Fruit fly (Drosophila melanogaster) whole organism, embryonic: Measurements from ENCODE around the gene CG31600.
A peak's percentile ranks its signal among the peaks of the same experiment; 100 is the strongest.

ENCODE experiments used
- Bteb2 ChIP-seq: fragments of 200-800 bp; sonication (Bioruptor generic); optimal IDR thresholded peaks from 2 replicates; lab custom pipeline; 2016; ENCODE audit warnings: missing biosample characterization, missing genetic modification characterization
- CG10654 ChIP-seq: fragments of 200-800 bp; sonication (Bioruptor generic); optimal IDR thresholded peaks from 2 replicates; lab custom pipeline; 2016; ENCODE audit warnings: missing biosample characterization, missing genetic modification characterization
- CG11560 ChIP-seq: fragments of 200-800 bp; sonication (Bioruptor generic); IDR thresholded peaks from 3 replicates; pipeline ENCODE4 v1.3.6; 2022; ENCODE audit warnings: missing biosample characterization, missing genetic modification characterization
- CG11723 ChIP-seq: fragments of 200-800 bp; sonication (Bioruptor generic); optimal IDR thresholded peaks from 2 replicates; lab custom pipeline; 2017; ENCODE audit warnings: missing biosample characterization, mild to moderate bottlenecking, missing genetic modification characterization
- CG13296 ChIP-seq: fragments of 200-800 bp; sonication (Bioruptor generic); optimal IDR thresholded peaks from 3 replicates; lab custom pipeline; 2018; ENCODE audit warnings: missing biosample characterization, mild to moderate bottlenecking, missing genetic modification characterization
- CG13894 ChIP-seq: fragments of 200-800 bp; sonication (Bioruptor generic); optimal IDR thresholded peaks from 3 replicates; lab custom pipeline; 2018; ENCODE audit warnings: missing biosample characterization, mild to moderate bottlenecking, missing genetic modification characterization, moderate library complexity
- CG15601 ChIP-seq: fragments of 200-800 bp; sonication (Bioruptor generic); optimal IDR thresholded peaks from 3 replicates; lab custom pipeline; 2019; ENCODE audit warnings: missing biosample characterization, mild to moderate bottlenecking, missing genetic modification characterization, moderate library complexity
- CG17912 ChIP-seq: fragments of 200-800 bp; sonication (Bioruptor generic); optimal IDR thresholded peaks from 2 replicates; lab custom pipeline; 2018; ENCODE audit warnings: missing biosample characterization, mild to moderate bottlenecking, missing genetic modification characterization
- CG2875 ChIP-seq: fragments of 200-800 bp; sonication (Bioruptor generic); optimal IDR thresholded peaks from 2 replicates; lab custom pipeline; 2017; ENCODE audit warnings: missing biosample characterization, mild to moderate bottlenecking, missing genetic modification characterization, missing genetic modification reagents
- CG32767 ChIP-seq: fragments of 200-800 bp; sonication (Bioruptor generic); IDR thresholded peaks from 2 replicates; pipeline ENCODE4 v1.3.6; 2022; ENCODE audit warnings: missing biosample characterization, missing genetic modification characterization
- CG3281 ChIP-seq: fragments of 200-800 bp; sonication (Bioruptor generic); optimal IDR thresholded peaks from 3 replicates; lab custom pipeline; 2017; ENCODE audit warnings: missing biosample characterization, mild to moderate bottlenecking, missing genetic modification characterization
- CG33213 ChIP-seq: fragments of 200-800 bp; sonication (Bioruptor generic); optimal IDR thresholded peaks from 3 replicates; lab custom pipeline; 2016; ENCODE audit warnings: missing biosample characterization, missing genetic modification characterization
- CG34376 ChIP-seq: fragments of 200-800 bp; sonication (Bioruptor generic); optimal IDR thresholded peaks from 2 replicates; lab custom pipeline; 2018; ENCODE audit warnings: missing biosample characterization, mild to moderate bottlenecking, missing genetic modification characterization
- CG5953 ChIP-seq: fragments of 200-800 bp; sonication (Bioruptor generic); IDR thresholded peaks from 2 replicates; pipeline ENCODE4 v1.3.6; 2022; ENCODE audit warnings: missing biosample characterization, missing genetic modification characterization
- CG6175 ChIP-seq: fragments of 200-800 bp; sonication (Bioruptor generic); IDR thresholded peaks from 3 replicates; pipeline ENCODE4 v1.3.6; 2022; ENCODE audit warnings: missing biosample characterization, missing genetic modification characterization
- CG6765 ChIP-seq: fragments of 200-800 bp; sonication (Bioruptor generic); optimal IDR thresholded peaks from 3 replicates; lab custom pipeline; 2017; ENCODE audit warnings: missing biosample characterization, mild to moderate bottlenecking, missing genetic modification characterization
- CG6791 ChIP-seq: fragments of 200-800 bp; sonication (Bioruptor generic); IDR thresholded peaks from 3 replicates; pipeline ENCODE4 v1.3.6; 2022; ENCODE audit warnings: missing biosample characterization, missing genetic modification characterization; ENCODE audit not compliant: partially characterized antibody
- CG7271 ChIP-seq: fragments of 200-800 bp; sonication (Bioruptor generic); optimal IDR thresholded peaks from 2 replicates; lab custom pipeline; 2018; ENCODE audit warnings: missing biosample characterization, mild to moderate bottlenecking, missing genetic modification characterization, moderate library complexity
- CG7357 ChIP-seq: fragments of 200-800 bp; sonication (Bioruptor generic); IDR thresholded peaks from 3 replicates; pipeline ENCODE4 v1.3.6; 2022; ENCODE audit warnings: missing biosample characterization, missing genetic modification characterization
- CG7372 ChIP-seq: fragments of 200-800 bp; sonication (Bioruptor generic); IDR thresholded peaks from 2 replicates; pipeline ENCODE4 v1.3.6; 2022; ENCODE audit warnings: missing biosample characterization, missing genetic modification characterization
- CG7745 ChIP-seq: fragments of 200-800 bp; sonication (Bioruptor generic); optimal IDR thresholded peaks from 2 replicates; lab custom pipeline; 2018; ENCODE audit warnings: missing biosample characterization, mild to moderate bottlenecking, missing genetic modification characterization, moderate library complexity
- D ChIP-seq, 2 experiments: fragments of 200-800 bp in 1 of 2; fragments of >200 bp in 1 of 2; sonication (Bioruptor generic) in 1 of 2; optimal IDR thresholded peaks; 2 replicates in 1 of 2; 3 replicates in 1 of 2; lab custom pipeline; 2017; ENCODE audit warnings: mild to moderate bottlenecking in 1 of 2, missing biosample characterization in 1 of 2, missing genetic modification characterization in 1 of 2, missing genetic modification reagents in 1 of 2
- Elba2 ChIP-seq: fragments of 200-800 bp; sonication (Bioruptor generic); optimal IDR thresholded peaks from 3 replicates; lab custom pipeline; 2016; ENCODE audit warnings: missing biosample characterization, missing genetic modification characterization
- Fer2 ChIP-seq: fragments of 200-800 bp; sonication (Bioruptor generic); optimal IDR thresholded peaks from 2 replicates; lab custom pipeline; 2018; ENCODE audit warnings: missing biosample characterization, mild to moderate bottlenecking, missing genetic modification characterization, moderate library complexity
- Fer3 ChIP-seq: fragments of 200-800 bp; sonication (Bioruptor generic); optimal IDR thresholded peaks from 2 replicates; lab custom pipeline; 2018; ENCODE audit warnings: missing biosample characterization, mild to moderate bottlenecking, missing genetic modification characterization, moderate library complexity
- Gsc ChIP-seq: fragments of 200-800 bp; sonication (Bioruptor generic); IDR thresholded peaks from 2 replicates; pipeline ENCODE4 v1.3.6; 2022; ENCODE audit warnings: missing biosample characterization, missing genetic modification characterization
- Kr ChIP-seq: fragments of 200-800 bp; sonication (Bioruptor generic); optimal IDR thresholded peaks from 2 replicates; lab custom pipeline; 2017; ENCODE audit warnings: missing biosample characterization, mild to moderate bottlenecking, missing genetic modification characterization
- Lhr ChIP-seq: fragments of 200-800 bp; sonication (Bioruptor generic); optimal IDR thresholded peaks from 3 replicates; lab custom pipeline; 2017; ENCODE audit warnings: mild to moderate bottlenecking, missing biosample characterization, missing genetic modification reagents, missing genetic modification characterization
- MBD-R2 ChIP-seq: fragments of 200-800 bp; sonication (Bioruptor generic); IDR thresholded peaks from 2 replicates; pipeline ENCODE4 v1.3.6; 2022; ENCODE audit warnings: missing biosample characterization, missing genetic modification characterization
- Mad ChIP-seq: fragments of 200-800 bp; sonication (Bioruptor generic); optimal IDR thresholded peaks from 2 replicates; lab custom pipeline; 2016; ENCODE audit warnings: missing biosample characterization, missing genetic modification characterization
- NfI ChIP-seq: fragments of 200-800 bp; sonication (Bioruptor generic); optimal IDR thresholded peaks from 3 replicates; lab custom pipeline; 2018; ENCODE audit warnings: missing biosample characterization, mild to moderate bottlenecking, missing genetic modification characterization, moderate library complexity
- Six4 ChIP-seq: fragments of 200-800 bp; sonication (Bioruptor generic); optimal IDR thresholded peaks from 2 replicates; lab custom pipeline; 2016; ENCODE audit warnings: missing biosample characterization, missing genetic modification characterization
- Trl ChIP-seq, 3 experiments: fragments of >200 bp in 2 of 3; fragments of 200-800 bp in 1 of 3; sonication (Bioruptor generic) in 1 of 3; optimal IDR thresholded peaks; 2 replicates in 1 of 3; 3 replicates in 2 of 3; lab custom pipeline; 2016 to 2017; ENCODE audit warnings: missing biosample characterization in 1 of 3, missing genetic modification characterization in 1 of 3
- bcd ChIP-seq: fragments of 200-800 bp; sonication (Bioruptor generic); optimal IDR thresholded peaks from 2 replicates; lab custom pipeline; 2017; ENCODE audit warnings: missing biosample characterization, mild to moderate bottlenecking, missing genetic modification characterization
- br ChIP-seq: fragments of >200 bp; optimal IDR thresholded peaks from 2 replicates; lab custom pipeline; 2017
- cad ChIP-seq: fragments of >200 bp; optimal IDR thresholded peaks from 2 replicates; lab custom pipeline; 2017; ENCODE audit warnings: missing biosample characterization, missing genetic modification characterization
- caup ChIP-seq: fragments of 200-800 bp; sonication (Bioruptor generic); optimal IDR thresholded peaks from 3 replicates; lab custom pipeline; 2017; ENCODE audit warnings: missing biosample characterization, mild to moderate bottlenecking, missing genetic modification characterization, moderate library complexity; ENCODE audit not compliant: severe bottlenecking
- dm ChIP-seq: fragments of 200-800 bp; sonication (Bioruptor generic); optimal IDR thresholded peaks from 3 replicates; lab custom pipeline; 2016; ENCODE audit warnings: missing biosample characterization, missing genetic modification characterization
- esg ChIP-seq: fragments of 200-800 bp; sonication (Bioruptor generic); conservative IDR thresholded peaks from 2 replicates; pipeline ENCODE4 v1.3.6; 2022; ENCODE audit warnings: missing biosample characterization, missing genetic modification characterization
- gfzf ChIP-seq: fragments of 200-800 bp; sonication (Bioruptor generic); optimal IDR thresholded peaks from 2 replicates; lab custom pipeline; 2016; ENCODE audit warnings: missing biosample characterization, mild to moderate bottlenecking, missing genetic modification characterization, moderate library complexity
- gsb ChIP-seq: fragments of 200-800 bp; sonication (Bioruptor generic); IDR thresholded peaks from 2 replicates; pipeline ENCODE4 v1.3.6; 2022; ENCODE audit warnings: missing biosample characterization, missing genetic modification characterization
- hkb ChIP-seq, 2 experiments: fragments of 200-800 bp in 1 of 2; fragments of >200 bp in 1 of 2; sonication (Bioruptor generic) in 1 of 2; IDR thresholded peaks in 1 of 2; optimal IDR thresholded peaks in 1 of 2; 2 replicates each; pipeline versions ENCODE4 v1.3.6 to Lab custom; 2017 to 2022; ENCODE audit warnings: missing biosample characterization in 1 of 2, missing genetic modification characterization in 1 of 2
- nerfin-1 ChIP-seq: fragments of 200-800 bp; sonication (Bioruptor generic); optimal IDR thresholded peaks from 3 replicates; lab custom pipeline; 2019; ENCODE audit warnings: missing biosample characterization, mild to moderate bottlenecking, missing genetic modification characterization, moderate library complexity
- sc ChIP-seq, 3 experiments: fragments of >200 bp in 2 of 3; fragments of 200-800 bp in 1 of 3; sonication (Bioruptor generic) in 1 of 3; optimal IDR thresholded peaks; 2 replicates in 2 of 3; 3 replicates in 1 of 3; lab custom pipeline; 2017; ENCODE audit warnings: mild to moderate bottlenecking in 1 of 3, missing biosample characterization in 1 of 3, missing genetic modification characterization in 1 of 3, missing genetic modification reagents in 1 of 3
- sens ChIP-seq: fragments of 200-800 bp; sonication (Bioruptor generic); peaks from one replicate; lab custom pipeline; 2016; ENCODE audit warnings: missing biosample characterization, missing genetic modification characterization
- sisA ChIP-seq: fragments of 200-800 bp; sonication (Bioruptor generic); IDR thresholded peaks from 2 replicates; pipeline ENCODE4 v1.3.6; 2022; ENCODE audit warnings: missing biosample characterization, missing genetic modification characterization
- tin ChIP-seq: fragments of 200-800 bp; sonication (Bioruptor generic); optimal IDR thresholded peaks from 3 replicates; lab custom pipeline; 2016; ENCODE audit warnings: missing biosample characterization, missing genetic modification characterization
- tll ChIP-seq, 2 experiments: fragments of 200-800 bp in 1 of 2; fragments of >200 bp in 1 of 2; sonication (Bioruptor generic) in 1 of 2; optimal IDR thresholded peaks; 2 replicates each; lab custom pipeline; 2017 to 2019; ENCODE audit warnings: missing biosample characterization in 2 of 2, missing genetic modification characterization in 2 of 2, mild to moderate bottlenecking in 1 of 2, moderate library complexity in 1 of 2
- unc-4 ChIP-seq: fragments of 200-800 bp; sonication (Bioruptor generic); IDR thresholded peaks from 2 replicates; pipeline ENCODE4 v1.3.6; 2022; ENCODE audit warnings: missing biosample characterization, missing genetic modification characterization; ENCODE audit not compliant: partially characterized antibody

The CG31600 gene

DNA sequence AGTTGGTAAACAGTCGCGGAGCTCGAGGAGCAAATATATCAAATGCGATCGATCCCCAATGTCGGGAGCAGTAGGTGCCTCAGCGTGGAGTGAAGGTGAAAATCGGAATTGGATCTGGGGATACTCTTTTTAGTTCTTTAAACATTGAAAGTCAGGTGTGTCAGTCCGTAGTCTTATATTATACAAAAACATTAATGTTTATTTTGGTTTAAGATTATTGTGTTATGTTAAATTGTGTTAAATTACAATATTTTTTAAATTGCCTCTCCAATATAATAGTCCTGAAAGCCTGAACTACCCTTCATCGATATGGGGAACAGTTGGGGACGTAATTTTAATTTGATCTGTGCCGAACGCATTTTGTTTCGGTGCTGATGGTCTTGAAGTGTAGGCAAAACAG is 35.7 kb downstream of the CG31600 start:
- TF ChIP-seq CG34376 (GFP tag; lab: Kevin White, UChicago) (no peak), br (lab: Kevin White, UChicago) (no peak), CG13894 (tag; lab: Kevin White, UChicago) (no peak), CG17912 (GFP tag; lab: Kevin White, UChicago) (no peak), tin (GFP tag; lab: Kevin White, UChicago) (no peak), CG7357 (no peak), CG32767 (GFP tag; lab: Robert Waterston, UW) (no peak), CG6791 (GFP tag; lab: Robert Waterston, UW) (no peak), CG5953 (no peak), gsb (GFP tag; lab: Robert Waterston, UW) (no peak), bcd (GFP tag; lab: Kevin White, UChicago) (no peak), Bteb2 (GFP tag; lab: Kevin White, UChicago) (no peak), Fer3 (tag; lab: Kevin White, UChicago) (no peak), Lhr (GFP tag; lab: Kevin White, UChicago) (no peak), hkb (optimal IDR thresholded peaks at IDR 0.05; lab: Kevin White, UChicago) (no peak), hkb (GFP tag; IDR thresholded peaks at IDR 0.05; lab: Robert Waterston, UW) (no peak), dm (no peak), CG15601 (tag; lab: Kevin White, UChicago) (no peak)
- TF ChIP-seq, all 482 proteins: peak for 0

DNA sequence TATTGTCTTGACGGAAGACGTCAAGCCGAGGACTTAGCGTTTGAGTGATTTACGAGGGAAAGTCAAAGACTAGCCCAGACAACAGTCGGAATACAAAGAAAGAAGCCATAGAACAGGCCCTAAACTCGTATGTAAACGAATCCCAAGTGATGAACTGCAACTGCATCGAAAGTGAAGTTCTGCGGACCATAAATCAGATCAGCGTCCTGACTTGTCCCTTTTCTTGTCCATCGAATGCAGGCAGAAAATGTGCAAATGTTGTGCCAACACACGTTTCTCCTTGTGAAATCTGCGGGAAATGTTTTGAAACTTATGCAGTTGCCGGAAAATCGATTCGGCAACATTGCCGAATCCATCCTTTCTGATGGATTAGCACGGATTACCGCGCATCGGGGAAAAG is 38.2 kb downstream of the CG31600 start:
- peak; percentile 43 for TF ChIP-seq CG7271 (tag; lab: Kevin White, UChicago)
- TF ChIP-seq NfI (GFP tag; lab: Kevin White, UChicago), result no peak
- no peak for TF ChIP-seq CG10654 (GFP tag; lab: Kevin White, UChicago)
- TF ChIP-seq Mad (GFP tag; lab: Kevin White, UChicago), result no peak
- TF ChIP-seq gfzf (GFP tag; lab: Kevin White, UChicago), result no peak
- no peak for TF ChIP-seq CG7372 (GFP tag; lab: Robert Waterston, UW)
- TF ChIP-seq CG13296 (GFP tag; lab: Kevin White, UChicago), result no peak
- no peak for TF ChIP-seq caup (GFP tag; lab: Kevin White, UChicago)
- no peak for TF ChIP-seq CG33213
- no peak for TF ChIP-seq MBD-R2 (GFP tag; lab: Robert Waterston, UW)
- no peak for TF ChIP-seq Gsc (GFP tag; lab: Robert Waterston, UW)
- peak; percentile 70 for TF ChIP-seq Kr (GFP tag; lab: Kevin White, UChicago)
- TF ChIP-seq CG7745 (tag; lab: Kevin White, UChicago), result no peak
- TF ChIP-seq cad (GFP tag; lab: Kevin White, UChicago), result peak; percentile 99
- peak in 1 of 2 experiments; percentile 100 for TF ChIP-seq tll (GFP tag; optimal IDR thresholded peaks at IDR 0.05; lab: Kevin White, UChicago)
- no peak for TF ChIP-seq sc (optimal IDR thresholded peaks at IDR 0.05; lab: Kevin White, UChicago)
- TF ChIP-seq sc (GFP tag; optimal IDR thresholded peaks at IDR 0.05; lab: Kevin White, UChicago), result no peak
- no peak for TF ChIP-seq unc-4 (GFP tag; lab: Robert Waterston, UW)
- no peak for TF ChIP-seq CG3281 (GFP tag; lab: Kevin White, UChicago)
- TF ChIP-seq Fer2 (tag; lab: Kevin White, UChicago), result no peak
- no peak for TF ChIP-seq CG11723 (GFP tag; lab: Kevin White, UChicago)
- no peak for TF ChIP-seq sisA
- no peak for TF ChIP-seq nerfin-1 (tag; lab: Kevin White, UChicago)
- TF ChIP-seq D (optimal IDR thresholded peaks at IDR 0.05; lab: Kevin White, UChicago), result peak; percentile 73
- no peak for TF ChIP-seq D (GFP tag; optimal IDR thresholded peaks at IDR 0.05; lab: Kevin White, UChicago)
- TF ChIP-seq CG2875, result no peak
- TF ChIP-seq CG11560 (tag; lab: Robert Waterston, UW), result no peak
- no peak for TF ChIP-seq sens (GFP tag; lab: Kevin White, UChicago)
- no peak for TF ChIP-seq CG6765 (GFP tag; lab: Kevin White, UChicago)
- TF ChIP-seq CG6175 (GFP tag; lab: Robert Waterston, UW), result no peak
- no peak for TF ChIP-seq Elba2
- no peak for TF ChIP-seq dm
- no peak for TF ChIP-seq Trl (optimal IDR thresholded peaks at IDR 0.05; lab: Kevin White, UChicago)
- no peak for TF ChIP-seq Trl (GFP tag; optimal IDR thresholded peaks at IDR 0.05; lab: Kevin White, UChicago)
- no peak for TF ChIP-seq esg (GFP tag; lab: Robert Waterston, UW)
- TF ChIP-seq Six4 (GFP tag; lab: Kevin White, UChicago), result no peak
